Fruit fly (Drosophila melanogaster) whole organism, embryonic: ENCODE measurements around the gene AstA.

ENCODE experiments used
- Abd-B ChIP-seq: fragments of 200-800 bp; sonication (Bioruptor generic); optimal IDR thresholded peaks from 2 replicates; lab custom pipeline; 2018; ENCODE audit warnings: missing biosample characterization, mild to moderate bottlenecking, missing genetic modification characterization, moderate library complexity
- Bdp1 ChIP-seq: fragments of 200-800 bp; sonication (Bioruptor generic); optimal IDR thresholded peaks from 3 replicates; lab custom pipeline; 2016; ENCODE audit warnings: missing biosample characterization, missing genetic modification characterization
- CG10321 ChIP-seq: fragments of 200-800 bp; sonication (Bioruptor generic); IDR thresholded peaks from 2 replicates; pipeline ENCODE4 v1.3.6; 2022; ENCODE audit warnings: missing biosample characterization, missing genetic modification characterization
- CG18262 ChIP-seq: fragments of 200-800 bp; optimal IDR thresholded peaks from 3 replicates; lab custom pipeline; 2019; ENCODE audit warnings: missing biosample characterization, mild to moderate bottlenecking, missing genetic modification characterization, moderate library complexity
- CG6765 ChIP-seq: fragments of 200-800 bp; sonication (Bioruptor generic); optimal IDR thresholded peaks from 3 replicates; lab custom pipeline; 2017; ENCODE audit warnings: missing biosample characterization, mild to moderate bottlenecking, missing genetic modification characterization
- Dip2 ChIP-seq: fragments of 200-800 bp; sonication (Bioruptor generic); IDR thresholded peaks from 2 replicates; pipeline ENCODE4 v1.3.6; 2022; ENCODE audit warnings: missing biosample characterization, missing genetic modification characterization
- HmgD ChIP-seq: fragments of 200-800 bp; sonication (Bioruptor generic); optimal IDR thresholded peaks from 3 replicates; lab custom pipeline; 2016; ENCODE audit warnings: missing biosample characterization, missing genetic modification characterization
- Hr39 ChIP-seq: fragments of >200 bp; optimal IDR thresholded peaks from 2 replicates; lab custom pipeline; 2017
- Sin3A ChIP-seq: fragments of >200 bp; optimal IDR thresholded peaks from 2 replicates; lab custom pipeline; 2018
- cg ChIP-seq: fragments of 200-800 bp; sonication (Bioruptor generic); optimal IDR thresholded peaks from 3 replicates; lab custom pipeline; 2019; ENCODE audit warnings: missing biosample characterization, mild to moderate bottlenecking, missing genetic modification characterization, moderate library complexity
- cwo ChIP-seq: fragments of 200-800 bp; sonication (Bioruptor generic); optimal IDR thresholded peaks from 3 replicates; lab custom pipeline; 2017; ENCODE audit warnings: missing biosample characterization, missing genetic modification characterization, mild to moderate bottlenecking, moderate library complexity, missing genetic modification reagents
- ems ChIP-seq: fragments of 200-800 bp; sonication (Bioruptor generic); optimal IDR thresholded peaks from 3 replicates; lab custom pipeline; 2016; ENCODE audit warnings: missing biosample characterization, missing genetic modification characterization

DNA sequence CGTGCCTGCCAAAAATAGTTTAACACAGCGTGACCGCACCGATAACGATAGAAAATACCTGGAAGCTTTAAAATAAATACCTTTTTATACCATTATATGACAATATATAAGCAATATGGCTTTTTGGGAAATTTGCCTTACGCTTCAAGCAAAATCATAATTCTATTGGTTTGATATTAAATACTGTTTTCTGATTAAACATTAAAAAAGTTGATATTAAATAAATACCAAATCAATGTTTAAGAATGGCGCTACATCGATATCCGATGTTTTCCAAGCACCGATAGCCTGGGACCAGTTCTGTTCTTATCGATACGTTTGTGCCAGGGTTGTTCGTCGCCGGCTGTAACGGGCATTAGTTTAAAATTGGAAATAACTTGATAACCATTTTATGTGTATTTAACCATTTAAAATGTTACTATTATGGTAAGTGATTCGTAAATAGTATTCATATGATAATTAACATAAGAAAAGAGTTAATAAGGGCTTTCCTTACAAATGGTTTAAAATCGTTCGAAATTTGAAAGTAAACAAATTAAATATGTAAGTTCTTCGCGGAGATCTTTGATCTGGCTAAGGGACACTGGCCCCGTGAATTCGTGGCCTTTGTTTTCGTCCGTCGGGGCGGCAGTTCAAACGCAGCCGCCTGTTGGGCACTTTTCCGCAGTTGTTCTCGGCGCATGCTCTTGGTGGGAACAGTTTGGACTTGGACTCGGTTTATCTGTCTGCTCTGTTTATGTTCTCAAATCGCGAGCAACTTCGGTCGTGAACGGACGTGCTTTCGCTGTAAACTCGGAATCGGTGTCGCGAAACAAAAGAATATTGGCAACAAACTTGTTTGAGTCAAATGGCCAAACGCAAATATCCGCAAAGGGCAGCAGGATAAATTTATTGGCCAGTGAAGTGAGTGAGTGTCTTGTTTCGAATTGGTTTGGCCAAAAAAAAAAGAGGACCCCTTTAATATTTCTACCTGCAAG, 45.3 kb downstream of the AstA start, which contains the start of the genes CG13630 and tok:
- TF ChIP-seq cg (no peak), CG6765 (GFP tag; lab: Kevin White, UChicago) (no peak), Dip2 (no peak), cwo (GFP tag; lab: Kevin White, UChicago) (no peak), Abd-B (GFP tag; lab: Kevin White, UChicago) (no peak), CG10321 (GFP tag; lab: Robert Waterston, UW) (no peak), Bdp1 (no peak), CG18262 (no peak), Sin3A (lab: Kevin White, UChicago) (peak; percentile 56), ems (GFP tag; lab: Kevin White, UChicago) (no peak), HmgD (GFP tag; lab: Kevin White, UChicago) (no peak), Hr39 (no peak)
